Worm (Caenorhabditis elegans): ENCODE results near the gene elb-1.

ce11 chrIII:11730850-11731249, 11.6 kb upstream of the elb-1 start:
- TF ChIP-seq egl-27 (tag; optimal IDR thresholded peaks at IDR 0.05) (no peak), fkh-2 (tag; optimal IDR thresholded peaks at IDR 0.05) (no peak)
